Fruit fly (Drosophila melanogaster): Measurements from ENCODE around the gene scat.
A peak's percentile ranks its signal among the peaks of the same experiment; 100 is the strongest.

Gene scat

dm6 chr2L:9459372-9460091 is 28.3 kb downstream of the scat start:
- peak; percentile 32 for TF ChIP-seq noc (tag; optimal IDR thresholded peaks at IDR 0.05)

- TF ChIP-seq noc (tag; optimal IDR thresholded peaks at IDR 0.05): no peak
These were observed 28.9 kb downstream of the scat start for dm6 chr2L:9460092-9460473.

- TF ChIP-seq noc (tag; optimal IDR thresholded peaks at IDR 0.05): no peak
These were observed 33.4 kb downstream of the scat start for dm6 chr2L:9464455-9465063.

dm6 chr2L:9467392-9467791 is 36.2 kb downstream of the scat start:
- TF ChIP-seq noc (tag; optimal IDR thresholded peaks at IDR 0.05): no peak

All from whole organism, larva.